Fruit fly (Drosophila melanogaster) whole organism, wandering third instar larva: ENCODE data around the gene CG11975.

Source experiments
- Abd-B ChIP-seq: fragments of >200 bp; optimal IDR thresholded peaks from 2 replicates; lab custom pipeline; 2017; ENCODE audit warnings: missing biosample characterization, missing genetic modification characterization
- HLH106 ChIP-seq: fragments of 200-800 bp; optimal IDR thresholded peaks from 3 replicates; lab custom pipeline; 2019; ENCODE audit warnings: missing biosample characterization, mild to moderate bottlenecking, missing genetic modification characterization, moderate library complexity
- Hr78 ChIP-seq: fragments of >200 bp; optimal IDR thresholded peaks from 2 replicates; lab custom pipeline; 2017; ENCODE audit warnings: missing biosample characterization, missing genetic modification characterization
- Jra ChIP-seq: sonication (Bioruptor generic); optimal IDR thresholded peaks from 2 replicates; lab custom pipeline; 2016; ENCODE audit warnings: missing biosample characterization, missing genetic modification characterization
- OdsH ChIP-seq: fragments of 200-800 bp; sonication (Bioruptor generic); optimal IDR thresholded peaks from 2 replicates; lab custom pipeline; 2016; ENCODE audit warnings: missing biosample characterization, mild to moderate bottlenecking, missing genetic modification characterization
- br ChIP-seq: fragments of 200-800 bp; sonication (Bioruptor generic); optimal IDR thresholded peaks from 2 replicates; lab custom pipeline; 2016; ENCODE audit warnings: missing biosample characterization, missing genetic modification characterization
- h ChIP-seq: fragments of 200-800 bp; sonication (Bioruptor generic); optimal IDR thresholded peaks from 3 replicates; lab custom pipeline; 2016; ENCODE audit warnings: missing biosample characterization, mild to moderate bottlenecking, missing genetic modification characterization
- pan ChIP-seq: fragments of >200 bp; optimal IDR thresholded peaks from 2 replicates; lab custom pipeline; 2017
- rgr ChIP-seq: fragments of 200-800 bp; sonication (Bioruptor generic); optimal IDR thresholded peaks from 3 replicates; lab custom pipeline; 2016; ENCODE audit warnings: missing biosample characterization, mild to moderate bottlenecking, missing genetic modification characterization
- sage ChIP-seq: fragments of 200-800 bp; sonication (Bioruptor generic); optimal IDR thresholded peaks from 2 replicates; lab custom pipeline; 2016; ENCODE audit warnings: missing biosample characterization, mild to moderate bottlenecking, missing genetic modification characterization
- tai ChIP-seq: sonication (Bioruptor generic); optimal IDR thresholded peaks from 2 replicates; lab custom pipeline; 2016; ENCODE audit warnings: missing biosample characterization, missing genetic modification characterization
- usp ChIP-seq: fragments of >200 bp; optimal IDR thresholded peaks from 2 replicates; lab custom pipeline; 2017; ENCODE audit warnings: missing biosample characterization, missing genetic modification characterization

DNA sequence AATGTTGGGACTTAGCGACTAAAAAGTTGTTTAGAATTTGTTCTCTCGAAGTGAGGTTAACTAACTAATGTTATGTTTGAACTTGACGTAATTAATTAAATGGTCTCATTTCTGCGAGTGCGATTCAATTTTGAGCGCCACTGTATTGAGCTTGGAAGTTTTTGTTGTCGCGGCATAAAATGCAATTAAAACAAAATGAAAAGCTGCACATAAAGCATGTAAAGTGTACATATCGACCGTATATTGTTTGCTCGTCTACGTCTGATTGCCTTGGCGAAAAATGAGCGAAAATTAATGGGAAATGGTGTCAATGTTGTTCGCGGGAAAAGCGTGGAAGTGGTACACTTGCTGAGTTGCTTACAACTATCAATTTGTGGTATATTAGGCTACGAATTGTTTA is 23.8 kb downstream of the CG11975 start:
- TF ChIP-seq usp (GFP tag; lab: Kevin White, UChicago) = no peak
- no peak for TF ChIP-seq Hr78 (GFP tag; lab: Kevin White, UChicago)
- no peak for TF ChIP-seq h
- no peak for TF ChIP-seq Jra (GFP tag; lab: Kevin White, UChicago)
- no peak for TF ChIP-seq OdsH (GFP tag; lab: Kevin White, UChicago)
- TF ChIP-seq Abd-B (GFP tag; lab: Kevin White, UChicago) = no peak
- no peak for TF ChIP-seq HLH106
- no peak for TF ChIP-seq tai (GFP tag; lab: Kevin White, UChicago)
- TF ChIP-seq rgr (GFP tag; lab: Kevin White, UChicago) = no peak
- no peak for TF ChIP-seq br (GFP tag; lab: Kevin White, UChicago)
- no peak for TF ChIP-seq sage
- TF ChIP-seq pan (lab: Kevin White, UChicago) = no peak
